Fruit fly (Drosophila melanogaster): Measurements from ENCODE around the gene mRpS31.
A peak's percentile ranks its signal among the peaks of the same experiment; 100 is the strongest.

dm6 chr3L:16052145-16053025, 47.4 kb downstream of the mRpS31 start:
- no peak for TF ChIP-seq CTCF (optimal IDR thresholded peaks at IDR 0.05)
- peak; percentile 19 for TF ChIP-seq CG8478 (optimal IDR thresholded peaks at IDR 0.05)
